Fruit fly (Drosophila melanogaster) whole organism, adult: ENCODE results near the gene Sur.

Experiments
- CG11617 ChIP-seq: fragments of 200-800 bp; sonication (Bioruptor generic); optimal IDR thresholded peaks from 2 replicates; lab custom pipeline; 2017; ENCODE audit warnings: mild to moderate bottlenecking, missing biosample characterization, missing genetic modification reagents, missing genetic modification characterization
- CG12768 ChIP-seq: fragments of 200-800 bp; sonication (Bioruptor generic); optimal IDR thresholded peaks from 2 replicates; lab custom pipeline; 2017; ENCODE audit warnings: missing biosample characterization, missing genetic modification characterization, mild to moderate bottlenecking, moderate library complexity, missing genetic modification reagents
- CG14711 ChIP-seq: fragments of 200-800 bp; sonication (Bioruptor generic); optimal IDR thresholded peaks from 2 replicates; lab custom pipeline; 2018; ENCODE audit warnings: missing biosample characterization, mild to moderate bottlenecking, missing genetic modification characterization, moderate library complexity
- CG1620 ChIP-seq: fragments of 200-800 bp; sonication (Bioruptor generic); optimal IDR thresholded peaks from 2 replicates; lab custom pipeline; 2016; ENCODE audit warnings: missing biosample characterization, missing genetic modification characterization
- CG33017 ChIP-seq: fragments of 200-800 bp; sonication (Bioruptor generic); optimal IDR thresholded peaks from 2 replicates; lab custom pipeline; 2018; ENCODE audit warnings: missing biosample characterization, mild to moderate bottlenecking, missing genetic modification characterization, moderate library complexity
- CG5204 ChIP-seq: fragments of 200-800 bp; sonication (Bioruptor generic); optimal IDR thresholded peaks from 2 replicates; lab custom pipeline; 2016; ENCODE audit warnings: missing biosample characterization, missing genetic modification characterization
- CG7045 ChIP-seq: fragments of 200-800 bp; sonication (Bioruptor generic); optimal IDR thresholded peaks from 2 replicates; lab custom pipeline; 2017; ENCODE audit warnings: missing biosample characterization, mild to moderate bottlenecking, missing genetic modification characterization
- CG7101 ChIP-seq: fragments of 200-800 bp; sonication (Bioruptor generic); optimal IDR thresholded peaks from 2 replicates; lab custom pipeline; 2018; ENCODE audit warnings: missing biosample characterization, mild to moderate bottlenecking, missing genetic modification characterization, moderate library complexity
- Clk ChIP-seq: fragments of 200-800 bp; sonication (Bioruptor generic); optimal IDR thresholded peaks from 2 replicates; lab custom pipeline; 2017; ENCODE audit warnings: missing biosample characterization, missing genetic modification characterization
- Crg-1 ChIP-seq: fragments of 200-800 bp; sonication (Bioruptor generic); optimal IDR thresholded peaks from 2 replicates; lab custom pipeline; 2016; ENCODE audit warnings: missing biosample characterization, missing genetic modification characterization
- Hr96 ChIP-seq: fragments of 200-800 bp; sonication (Bioruptor generic); optimal IDR thresholded peaks from 2 replicates; lab custom pipeline; 2016; ENCODE audit warnings: missing biosample characterization, missing genetic modification characterization
- Mnt ChIP-seq: fragments of 200-800 bp; sonication (Bioruptor generic); optimal IDR thresholded peaks from 2 replicates; lab custom pipeline; 2016; ENCODE audit warnings: missing biosample characterization, mild to moderate bottlenecking, missing genetic modification characterization
- bab1 ChIP-seq: fragments of 200-800 bp; sonication (Bioruptor generic); optimal IDR thresholded peaks from 3 replicates; lab custom pipeline; 2019; ENCODE audit warnings: missing biosample characterization, mild to moderate bottlenecking, missing genetic modification characterization, moderate library complexity
- cic ChIP-seq: fragments of 200-800 bp; sonication (Bioruptor generic); optimal IDR thresholded peaks from 2 replicates; lab custom pipeline; 2017; ENCODE audit warnings: missing biosample characterization, mild to moderate bottlenecking, missing genetic modification characterization, moderate library complexity
- cnc ChIP-seq, 2 experiments: fragments of >200 bp; optimal IDR thresholded peaks; 2 replicates each; lab custom pipeline; 2017
- kay ChIP-seq: fragments of 200-800 bp; sonication (Bioruptor generic); peaks from one replicate; lab custom pipeline; 2016; ENCODE audit warnings: missing biosample characterization, missing genetic modification characterization, borderline replicate concordance
- ovo ChIP-seq: fragments of 200-800 bp; sonication (Bioruptor generic); optimal IDR thresholded peaks from 2 replicates; lab custom pipeline; 2016; ENCODE audit warnings: missing biosample characterization, missing genetic modification characterization
- pad ChIP-seq: fragments of 200-800 bp; sonication (Bioruptor generic); optimal IDR thresholded peaks from 3 replicates; lab custom pipeline; 2017; ENCODE audit warnings: missing biosample characterization, missing genetic modification characterization, mild to moderate bottlenecking, moderate library complexity, missing genetic modification reagents
- tj ChIP-seq: fragments of 200-800 bp; sonication (Bioruptor generic); optimal IDR thresholded peaks from 3 replicates; lab custom pipeline; 2017; ENCODE audit warnings: missing biosample characterization, mild to moderate bottlenecking, missing genetic modification characterization, moderate library complexity
- toe ChIP-seq: fragments of 200-800 bp; sonication (Bioruptor generic); optimal IDR thresholded peaks from 2 replicates; lab custom pipeline; 2016; ENCODE audit warnings: missing biosample characterization, missing genetic modification characterization

The Sur gene

dm6 chr2L:10232152-10232816 is 33.4 kb upstream of the Sur start, which contains the start of gene eEF1delta:
Gene eEF1delta (plus strand): TSS chr2L:10232507.
- TF ChIP-seq ovo (GFP tag; lab: Kevin White, UChicago) (no peak), CG12768 (GFP tag; lab: Kevin White, UChicago) (no peak), tj (no peak), CG7101 (tag; lab: Kevin White, UChicago) (no peak), CG33017 (tag; lab: Kevin White, UChicago) (no peak), bab1 (GFP tag; lab: Kevin White, UChicago) (peak; percentile 18), kay (GFP tag; lab: Kevin White, UChicago) (no peak), Mnt (GFP tag; lab: Kevin White, UChicago) (peak; percentile 68), toe (GFP tag; lab: Kevin White, UChicago) (no peak), CG14711 (tag; lab: Kevin White, UChicago) (no peak), Hr96 (GFP tag; lab: Kevin White, UChicago) (no peak), CG5204 (GFP tag; lab: Kevin White, UChicago) (no peak), CG7045 (GFP tag; lab: Kevin White, UChicago) (no peak), Crg-1 (GFP tag; lab: Kevin White, UChicago) (no peak), CG1620 (GFP tag; lab: Kevin White, UChicago) (no peak), cnc (optimal IDR thresholded peaks at IDR 0.05; lab: Kevin White, UChicago) (peak in 1 of 2 experiments; percentile 3), pad (GFP tag; lab: Kevin White, UChicago) (no peak), Clk (GFP tag; lab: Kevin White, UChicago) (no peak), CG11617 (GFP tag; lab: Kevin White, UChicago) (peak; percentile 47), cic (GFP tag; lab: Kevin White, UChicago) (no peak)

dm6 chr2L:10231510-10231909 is 32.6 kb upstream of the Sur start, which contains the start of gene ova:
Gene ova (minus strand): TSS chr2L:10231692.
- TF ChIP-seq toe (GFP tag; lab: Kevin White, UChicago) (no peak), CG11617 (GFP tag; lab: Kevin White, UChicago) (no peak), ovo (GFP tag; lab: Kevin White, UChicago) (no peak), bab1 (GFP tag; lab: Kevin White, UChicago) (no peak), CG7101 (tag; lab: Kevin White, UChicago) (no peak), cic (GFP tag; lab: Kevin White, UChicago) (no peak), kay (GFP tag; lab: Kevin White, UChicago) (no peak), Hr96 (GFP tag; lab: Kevin White, UChicago) (no peak), CG33017 (tag; lab: Kevin White, UChicago) (no peak), CG7045 (GFP tag; lab: Kevin White, UChicago) (no peak), Clk (GFP tag; lab: Kevin White, UChicago) (no peak), CG12768 (GFP tag; lab: Kevin White, UChicago) (no peak)

- peak; percentile 2 for TF ChIP-seq CG11617 (GFP tag; lab: Kevin White, UChicago)
- peak; percentile 71 for TF ChIP-seq bab1 (GFP tag; lab: Kevin White, UChicago)
- TF ChIP-seq cic (GFP tag; lab: Kevin White, UChicago), result no peak
Measured at dm6 chr2L:10231092-10231494, 32.2 kb upstream of the Sur start.

dm6 chr2L:10230455-10230854 is 31.5 kb upstream of the Sur start:
- TF ChIP-seq CG1620 (GFP tag; lab: Kevin White, UChicago) (no peak), bab1 (GFP tag; lab: Kevin White, UChicago) (no peak), kay (GFP tag; lab: Kevin White, UChicago) (peak; percentile 84)

dm6 chr2L:10226724-10227407 is 27.9 kb upstream of the Sur start, which contains the start of gene CG5708:
Gene CG5708 (minus strand): TSS chr2L:10226808.
- TF ChIP-seq tj, result peak; percentile 19
- TF ChIP-seq CG7101 (tag; lab: Kevin White, UChicago), result peak; percentile 29
- peak; percentile 2 for TF ChIP-seq CG12768 (GFP tag; lab: Kevin White, UChicago)
- peak; percentile 17 for TF ChIP-seq CG11617 (GFP tag; lab: Kevin White, UChicago)
- peak; percentile 33 for TF ChIP-seq Crg-1 (GFP tag; lab: Kevin White, UChicago)
- no peak for TF ChIP-seq CG7045 (GFP tag; lab: Kevin White, UChicago)
- TF ChIP-seq bab1 (GFP tag; lab: Kevin White, UChicago), result peak; percentile 48
- peak; percentile 14 for TF ChIP-seq pad (GFP tag; lab: Kevin White, UChicago)
- TF ChIP-seq CG14711 (tag; lab: Kevin White, UChicago), result peak; percentile 14
- TF ChIP-seq kay (GFP tag; lab: Kevin White, UChicago), result no peak
- TF ChIP-seq Hr96 (GFP tag; lab: Kevin White, UChicago), result no peak
- peak; percentile 26 for TF ChIP-seq CG1620 (GFP tag; lab: Kevin White, UChicago)
- peak; percentile 40 for TF ChIP-seq Mnt (GFP tag; lab: Kevin White, UChicago)
